Fruit fly (Drosophila melanogaster): Measurements from ENCODE around the gene CG9801.

CG9801 gene

DNA sequence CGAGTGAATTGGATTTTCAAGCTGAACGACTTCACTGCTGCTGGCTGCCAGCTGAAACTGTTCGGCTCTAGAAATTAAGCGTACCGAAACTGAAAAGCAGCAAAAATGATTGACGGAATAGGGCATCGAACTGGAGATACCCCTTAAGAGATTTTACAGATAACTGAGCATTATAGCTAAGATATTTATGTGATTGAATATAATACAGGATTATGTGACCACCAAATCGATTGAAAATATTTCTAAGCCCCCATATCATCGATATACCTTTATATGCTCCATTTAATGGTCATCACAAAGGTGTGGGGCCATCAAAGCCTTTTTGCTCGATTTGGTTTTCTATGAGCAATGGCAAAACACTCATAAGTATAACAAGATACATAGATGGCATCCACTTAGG is 37.3 kb upstream of the CG9801 start (continued):
- peak; percentile 10 for TF ChIP-seq fu2 (GFP tag; optimal IDR thresholded peaks at IDR 0.05)
- TF ChIP-seq ro (GFP tag; IDR thresholded peaks at IDR 0.05): 0 out of 2 replicates have a peak, but pooled peaks have one; percentile 23
- peak; percentile 59 for TF ChIP-seq Xbp1 (GFP tag; optimal IDR thresholded peaks at IDR 0.05)
- peak; percentile 3 for TF ChIP-seq CG18476 (GFP tag; optimal IDR thresholded peaks at IDR 0.05)
- TF ChIP-seq CG10209 (GFP tag; optimal IDR thresholded peaks at IDR 0.05): peak; percentile 32
- 0 out of 4 replicates have a peak, but pooled peaks have one; percentile 2 for TF ChIP-seq Gug (GFP tag; IDR thresholded peaks at IDR 0.05)
- TF ChIP-seq pnt (GFP tag; optimal IDR thresholded peaks at IDR 0.05): peak; percentile 53
- peak; percentile 29; the same call in 1 of the 2 replicates for TF ChIP-seq cas (GFP tag; IDR thresholded peaks at IDR 0.05)
- peak; percentile 29 for TF ChIP-seq tio (GFP tag; optimal IDR thresholded peaks at IDR 0.05)
- TF ChIP-seq Doc3 (GFP tag; IDR thresholded peaks at IDR 0.05; ENCODE audit: partially characterized antibody): no peak
- TF ChIP-seq zen (tag; optimal IDR thresholded peaks at IDR 0.05): no peak
- peak; percentile 31; the same call in 1 of the 2 replicates for TF ChIP-seq seq (GFP tag; IDR thresholded peaks at IDR 0.05)
- no peak for TF ChIP-seq CG12236 (GFP tag; optimal IDR thresholded peaks at IDR 0.05)
- TF ChIP-seq slbo (GFP tag; IDR thresholded peaks at IDR 0.05): peak; percentile 78
- TF ChIP-seq CG10321 (GFP tag; IDR thresholded peaks at IDR 0.05): no peak
- no peak for TF ChIP-seq CG15696 (tag; optimal IDR thresholded peaks at IDR 0.05)
- no peak for TF ChIP-seq Optix (GFP tag; IDR thresholded peaks at IDR 0.05)
- peak; percentile 23 for TF ChIP-seq CG1602 (GFP tag; optimal IDR thresholded peaks at IDR 0.05)
- TF ChIP-seq cato (GFP tag; optimal IDR thresholded peaks at IDR 0.05; ENCODE audit: borderline replicate concordance): no peak
- TF ChIP-seq CG16863 (GFP tag; optimal IDR thresholded peaks at IDR 0.05): peak; percentile 25
- TF ChIP-seq CG9932 (GFP tag; IDR thresholded peaks at IDR 0.05): peak; percentile 69
- peak; percentile 3 for TF ChIP-seq pb (GFP tag; optimal IDR thresholded peaks at IDR 0.05)
- no peak for TF ChIP-seq Ets97D (GFP tag; optimal IDR thresholded peaks at IDR 0.05)
- TF ChIP-seq H2.0 (GFP tag; IDR thresholded peaks at IDR 0.05): peak; percentile 55
- peak; percentile 42; the same call in 1 of the 2 replicates for TF ChIP-seq Oaz (GFP tag; IDR thresholded peaks at IDR 0.05)
- TF ChIP-seq chif (GFP tag; optimal IDR thresholded peaks at IDR 0.05): peak in 1 of 2 experiments; percentile 54
- no peak for TF ChIP-seq dan (GFP tag; IDR thresholded peaks at IDR 0.05)
- TF ChIP-seq pho (GFP tag; optimal IDR thresholded peaks at IDR 0.05): peak; percentile 39
- TF ChIP-seq Asciz (GFP tag; optimal IDR thresholded peaks at IDR 0.05): no peak
- TF ChIP-seq CG3726 (GFP tag; IDR thresholded peaks at IDR 0.05): no peak
- TF ChIP-seq CG14441 (GFP tag; IDR thresholded peaks at IDR 0.05): peak; percentile 68
- TF ChIP-seq esg (GFP tag; conservative IDR thresholded peaks at IDR 0.05): peak; percentile 58
- no peak for TF ChIP-seq HmgZ (tag; optimal IDR thresholded peaks at IDR 0.05)
- TF ChIP-seq psq (GFP tag; optimal IDR thresholded peaks at IDR 0.05): no peak
- TF ChIP-seq CG4404 (GFP tag; IDR thresholded peaks at IDR 0.05): 0 out of 2 replicates have a peak, but pooled peaks have one; percentile 18
- no peak for TF ChIP-seq CG30020 (tag; optimal IDR thresholded peaks at IDR 0.05)
- TF ChIP-seq bbx (GFP tag; IDR thresholded peaks at IDR 0.05; ENCODE audit: partially characterized antibody): no peak
- TF ChIP-seq CG13424 (tag; optimal IDR thresholded peaks at IDR 0.05): peak; percentile 58
- no peak for TF ChIP-seq CG11085 (GFP tag; IDR thresholded peaks at IDR 0.05)
- TF ChIP-seq Dip2 (GFP tag; IDR thresholded peaks at IDR 0.05): no peak
- peak; percentile 84 for TF ChIP-seq Rfx (GFP tag; IDR thresholded peaks at IDR 0.05)
- TF ChIP-seq CG34422 (GFP tag; IDR thresholded peaks at IDR 0.05): peak; percentile 62; the same call in 2 of the 3 replicates
- TF ChIP-seq unc-4 (GFP tag; IDR thresholded peaks at IDR 0.05; ENCODE audit: partially characterized antibody): no peak

DNA sequence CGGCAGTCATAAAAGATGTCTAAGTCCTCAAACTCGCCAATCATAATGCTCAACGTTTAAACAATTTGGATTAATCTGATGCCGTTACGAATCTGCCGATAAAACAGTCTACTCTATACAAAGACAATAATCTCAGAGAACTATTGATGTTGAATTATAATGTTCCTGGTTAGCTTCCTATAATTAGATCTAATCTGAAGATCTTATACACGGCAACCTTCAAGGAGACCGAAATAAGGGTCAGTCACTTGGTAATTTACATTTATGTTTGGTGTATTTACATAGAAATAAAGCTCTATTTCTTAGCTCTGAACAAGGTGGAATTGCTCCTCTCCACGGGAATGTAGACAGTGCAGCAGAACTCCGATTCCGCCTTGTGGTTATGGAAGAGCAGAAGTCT is 33.2 kb upstream of the CG9801 start, which contains the start of gene CG33189:
CG33189 (minus strand) TSS at position 101 of the 400 bp plus-strand sequence.
- TF ChIP-seq emc (GFP tag; optimal IDR thresholded peaks at IDR 0.05) (no peak), CG1832 (GFP tag; optimal IDR thresholded peaks at IDR 0.05) (no peak), Doc2 (GFP tag; IDR thresholded peaks at IDR 0.05) (no peak), Dad (GFP tag; optimal IDR thresholded peaks at IDR 0.05) (no peak), lab (GFP tag; optimal IDR thresholded peaks at IDR 0.05) (no peak), CG9437 (GFP tag; optimal IDR thresholded peaks at IDR 0.05) (no peak)
